Worm (Caenorhabditis elegans) whole organism, late embryonic: ENCODE measurements around the gene hpo-33.

Source experiments
- ama-1 ChIP-seq: fragments of 150-350 bp; optimal IDR thresholded peaks from 2 replicates; lab custom pipeline; 2014
- ceh-19 ChIP-seq: fragments of 200-800 bp; sonication (Bioruptor generic); optimal IDR thresholded peaks from 2 replicates; lab custom pipeline; 2018; ENCODE audit warnings: mild to moderate bottlenecking, missing genetic modification characterization, missing compliant biosample characterization
- pha-4 ChIP-seq: fragments of 150-350 bp; optimal IDR thresholded peaks from 2 replicates; lab custom pipeline; 2018; ENCODE audit warnings: missing biosample characterization, missing genetic modification reagents, missing genetic modification characterization
- sox-4 ChIP-seq: sonication (generic microtip); optimal IDR thresholded peaks from 2 replicates; lab custom pipeline; 2017; ENCODE audit warnings: mild to moderate bottlenecking, missing genetic modification characterization, inconsistent platforms, missing compliant biosample characterization

DNA sequence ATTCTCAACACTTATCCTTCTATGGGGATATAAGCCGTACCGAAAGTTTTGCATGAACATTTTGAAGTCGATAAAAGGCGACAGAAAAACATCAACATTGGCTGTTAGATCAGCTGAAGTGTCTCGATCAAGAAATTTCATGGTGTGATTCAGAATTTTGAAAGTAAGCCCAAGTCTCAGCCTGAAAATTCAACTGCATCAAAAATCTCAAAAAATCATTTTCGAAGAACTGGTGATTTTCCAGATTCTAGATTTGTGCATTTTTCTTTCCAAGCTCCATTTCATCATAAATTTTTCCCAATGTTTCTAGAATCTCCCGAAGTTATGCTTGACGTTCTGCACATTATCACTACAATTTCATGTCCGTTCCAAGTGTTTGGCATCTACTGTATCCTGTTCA, 22.3 kb downstream of the hpo-33 start, which contains the start of gene srh-255:
- TF ChIP-seq ceh-19 (GFP tag; lab: Kevin White, UChicago) (no peak), sox-4 (no peak), ama-1 (no peak), pha-4 (tag; lab: Kevin White, UChicago) (no peak)
